Worm (Caenorhabditis elegans): Measurements from ENCODE around the gene oac-1.

DNA sequence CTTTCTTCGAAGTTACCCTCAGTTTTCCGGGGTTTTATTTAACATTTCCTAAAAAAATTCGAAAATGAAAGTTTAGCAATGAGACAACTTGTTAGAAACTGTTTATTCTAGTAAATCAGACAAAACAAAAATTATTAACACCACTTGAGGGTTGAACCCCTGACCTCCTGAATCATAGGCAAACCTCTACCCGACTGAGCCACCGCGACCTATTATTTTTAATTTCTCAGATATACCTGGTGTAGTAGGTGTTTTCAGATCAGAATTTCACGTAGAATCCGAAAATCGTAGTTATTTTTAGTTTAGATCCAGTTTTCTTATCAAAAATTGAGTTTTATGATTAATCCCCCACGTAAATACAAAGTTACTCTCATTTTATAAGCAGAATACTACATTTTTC is 14.3 kb upstream of the oac-1 start:
- TF ChIP-seq ztf-29 (GFP tag; IDR thresholded peaks at IDR 0.05): no peak
- TF ChIP-seq med-1 (GFP tag; optimal IDR thresholded peaks at IDR 0.05; ENCODE audit: insufficient read depth): no peak
- TF ChIP-seq ztf-23 (GFP tag; IDR thresholded peaks at IDR 0.05): no peak
- no peak for TF ChIP-seq flt-1 (GFP tag; IDR thresholded peaks at IDR 0.05)
- no peak for TF ChIP-seq klf-2 (GFP tag; conservative IDR thresholded peaks at IDR 0.05)
- no peak for TF ChIP-seq cog-1 (tag; optimal IDR thresholded peaks at IDR 0.05)

Measured in whole organism, midembryonic.